Worm (Caenorhabditis elegans) whole organism, midembryonic: Measurements from ENCODE around the gene C14A4.7.

Experiments
- klf-2 ChIP-seq: fragments of 200-800 bp; sonication (Bioruptor generic); conservative IDR thresholded peaks from 2 replicates; pipeline ENCODE4 v1.3.6; 2022; ENCODE audit warnings: missing genetic modification reagents, missing genetic modification characterization, missing compliant biosample characterization
- med-1 ChIP-seq: sonication (generic microtip); optimal IDR thresholded peaks from 2 replicates; lab custom pipeline; 2017; ENCODE audit warnings: missing genetic modification characterization, mild to moderate bottlenecking, missing compliant biosample characterization, antibody characterized with exemption, missing genetic modification reagents; ENCODE audit not compliant: insufficient read depth
- ztf-23 ChIP-seq: fragments of 200-800 bp; sonication (Bioruptor generic); IDR thresholded peaks from 2 replicates; pipeline ENCODE4 v1.3.6; 2022; ENCODE audit warnings: missing genetic modification reagents, missing genetic modification characterization, missing compliant biosample characterization
- ztf-29 ChIP-seq: fragments of 200-800 bp; sonication (Bioruptor generic); IDR thresholded peaks from 2 replicates; pipeline ENCODE4 v1.3.6; 2022; ENCODE audit warnings: missing genetic modification reagents, missing genetic modification characterization, missing compliant biosample characterization

DNA sequence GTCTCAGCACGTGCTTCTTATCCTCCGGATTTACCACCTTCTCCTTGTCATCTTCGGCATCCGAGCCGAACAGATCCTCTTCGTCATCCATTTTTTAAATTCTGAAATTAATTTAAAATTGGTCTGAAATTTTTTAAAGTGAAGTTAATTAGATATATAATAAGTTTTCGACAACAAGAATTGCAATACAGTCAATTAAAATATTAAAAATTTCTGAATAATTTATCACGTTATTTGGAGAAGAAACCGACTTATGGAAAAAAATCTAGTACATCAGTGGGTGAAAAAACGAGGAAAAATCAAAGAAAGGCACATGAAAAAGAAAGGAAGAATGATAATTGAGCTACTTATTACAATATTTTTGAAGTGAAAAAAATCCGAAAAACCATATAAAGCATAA is 9.2 kb upstream of the C14A4.7 start, which contains the start of gene taf-13:
- TF ChIP-seq ztf-29 (GFP tag; lab: Robert Waterston, UW) (no peak), ztf-23 (no peak), med-1 (GFP tag; lab: Kevin White, UChicago) (no peak), klf-2 (GFP tag; lab: Robert Waterston, UW) (no peak)
